Fruit fly (Drosophila melanogaster) Kc167 (cell line): ENCODE data around the gene nst.

Experiments
- Myc ChIP-seq: fragments of >200 bp; optimal IDR thresholded peaks from 2 replicates; lab custom pipeline; 2017; ENCODE audit warnings: missing external identifiers
- Sin3A ChIP-seq: fragments of >200 bp; optimal IDR thresholded peaks from 2 replicates; lab custom pipeline; 2018; ENCODE audit warnings: missing external identifiers
- h ChIP-seq: fragments of >200 bp; optimal IDR thresholded peaks from 3 replicates; lab custom pipeline; 2018; ENCODE audit warnings: missing external identifiers
- insv ChIP-seq: fragments of >200 bp; optimal IDR thresholded peaks from 3 replicates; lab custom pipeline; 2018; ENCODE audit warnings: missing external identifiers
- psq ChIP-seq: fragments of >200 bp; optimal IDR thresholded peaks from 2 replicates; lab custom pipeline; 2017; ENCODE audit warnings: missing external identifiers
- ttk ChIP-seq: sonication (Bioruptor generic); optimal IDR thresholded peaks from 2 replicates; lab custom pipeline; 2017; ENCODE audit warnings: missing external identifiers

DNA sequence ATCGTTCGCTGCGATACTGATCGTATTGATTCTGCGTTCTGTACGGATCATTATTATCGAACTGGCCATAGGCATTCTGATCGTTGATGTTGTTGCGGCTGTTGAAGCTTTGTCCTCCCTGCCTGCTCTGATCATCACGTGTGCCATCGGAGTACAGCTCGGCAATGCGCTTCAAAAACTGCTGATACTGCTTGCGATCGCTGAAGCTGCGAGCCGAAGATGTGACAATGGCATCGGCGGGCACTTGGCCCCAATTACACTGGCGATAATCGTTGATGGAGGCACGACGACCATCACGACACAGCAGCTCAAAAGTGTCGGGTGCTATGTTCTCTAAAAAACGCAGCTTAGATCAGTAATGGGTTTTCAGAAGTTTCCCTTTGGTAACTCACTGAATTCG lies 2.2 kb upstream of the nst start:
- TF ChIP-seq ttk (lab: Kevin White, UChicago) = no peak
- no peak for TF ChIP-seq h
- no peak for TF ChIP-seq Sin3A (lab: Kevin White, UChicago)
- TF ChIP-seq psq (lab: Kevin White, UChicago) = no peak
- TF ChIP-seq insv (lab: Kevin White, UChicago) = no peak
- no peak for TF ChIP-seq Myc (lab: Kevin White, UChicago)
